3 fruit fly cellular contexts compared by ENCODE assay signal in genomic region chrX:22830509-22830908, dm6.
A peak's percentile ranks its signal among the peaks of the same experiment; 100 is the strongest.
TF ChIP-seq lines count a peak whose summit lies in the region.

No protein-coding gene starts in this region.

- TF ChIP-seq CTCF in whole organism, embryonic (GFP tag; optimal IDR thresholded peaks at IDR 0.05; lab: Kevin White, UChicago): no peak

TF ChIP-seq in whole organism, embryonic, 481 proteins besides CTCF, POLR2A, EP300 and RAD21 (continues in another document):
- no peak for TF ChIP-seq Abd-B (GFP tag; optimal IDR thresholded peaks at IDR 0.05; lab: Kevin White, UChicago)
- no peak for TF ChIP-seq CG10147 (GFP tag; optimal IDR thresholded peaks at IDR 0.05; lab: Kevin White, UChicago)
- no peak for TF ChIP-seq CG4707 (GFP tag; optimal IDR thresholded peaks at IDR 0.05; lab: Kevin White, UChicago)
- TF ChIP-seq CG2712 (tag; optimal IDR thresholded peaks at IDR 0.05; lab: Kevin White, UChicago): no peak
- no peak for TF ChIP-seq fd64A (GFP tag; optimal IDR thresholded peaks at IDR 0.05; lab: Kevin White, UChicago)
- TF ChIP-seq Dbx (GFP tag; IDR thresholded peaks at IDR 0.05; lab: Robert Waterston, UW): no peak
- TF ChIP-seq NC2β (GFP tag; optimal IDR thresholded peaks at IDR 0.05; lab: Kevin White, UChicago): no peak
- TF ChIP-seq CG5953 (GFP tag; IDR thresholded peaks at IDR 0.05; lab: Robert Waterston, UW): no peak
- no peak for TF ChIP-seq CG18011 (GFP tag; optimal IDR thresholded peaks at IDR 0.05; lab: Kevin White, UChicago)
- no peak for TF ChIP-seq Adf1 (GFP tag; IDR thresholded peaks at IDR 0.05; lab: Robert Waterston, UW)
- no peak for TF ChIP-seq hkb (optimal IDR thresholded peaks at IDR 0.05; lab: Kevin White, UChicago)
- TF ChIP-seq hkb (GFP tag; IDR thresholded peaks at IDR 0.05; lab: Robert Waterston, UW): no peak
- TF ChIP-seq B-H2 (GFP tag; optimal IDR thresholded peaks at IDR 0.05; lab: Kevin White, UChicago): no peak
- no peak for TF ChIP-seq CG4730 (GFP tag; IDR thresholded peaks at IDR 0.05; lab: Robert Waterston, UW)
- no peak for TF ChIP-seq dm (GFP tag; optimal IDR thresholded peaks at IDR 0.05; lab: Kevin White, UChicago)
- peak; percentile 21 for TF ChIP-seq gcm (GFP tag; optimal IDR thresholded peaks at IDR 0.05; lab: Kevin White, UChicago)
- no peak for TF ChIP-seq CG12769 (tag; optimal IDR thresholded peaks at IDR 0.05; lab: Kevin White, UChicago)
- no peak for TF ChIP-seq HmgD (GFP tag; optimal IDR thresholded peaks at IDR 0.05; lab: Kevin White, UChicago)
- TF ChIP-seq Med (GFP tag; lab: Kevin White, UChicago): peak; percentile 1
- no peak for TF ChIP-seq HmgZ (tag; optimal IDR thresholded peaks at IDR 0.05; lab: Kevin White, UChicago)
- no peak for TF ChIP-seq CG7987 (GFP tag; optimal IDR thresholded peaks at IDR 0.05; lab: Kevin White, UChicago)
- no peak for TF ChIP-seq stwl (tag; optimal IDR thresholded peaks at IDR 0.05; lab: Kevin White, UChicago)
- TF ChIP-seq cad (GFP tag; optimal IDR thresholded peaks at IDR 0.05; lab: Kevin White, UChicago): peak; percentile 25
- no peak for TF ChIP-seq chm (GFP tag; IDR thresholded peaks at IDR 0.05; lab: Robert Waterston, UW)
- TF ChIP-seq CG7745 (tag; optimal IDR thresholded peaks at IDR 0.05; lab: Kevin White, UChicago): no peak
- no peak for TF ChIP-seq hbn (GFP tag; IDR thresholded peaks at IDR 0.05; lab: Robert Waterston, UW; ENCODE audit: partially characterized antibody)
- TF ChIP-seq esg (GFP tag; conservative IDR thresholded peaks at IDR 0.05; lab: Robert Waterston, UW): no peak
- no peak for TF ChIP-seq CG16813 (GFP tag; IDR thresholded peaks at IDR 0.05; lab: Robert Waterston, UW; ENCODE audit: partially characterized antibody)
- no peak for TF ChIP-seq CG4854 (GFP tag; optimal IDR thresholded peaks at IDR 0.05; lab: Kevin White, UChicago)
- TF ChIP-seq hth (optimal IDR thresholded peaks at IDR 0.05; lab: Kevin White, UChicago): no peak
- no peak for TF ChIP-seq vvl (GFP tag; IDR thresholded peaks at IDR 0.05; lab: Robert Waterston, UW)
- TF ChIP-seq Pdp1 (GFP tag; optimal IDR thresholded peaks at IDR 0.05; lab: Kevin White, UChicago): peak in 1 of 2 experiments; percentile 93

TF ChIP-seq in whole organism, prepupa, 60 proteins besides CTCF, POLR2A, EP300 and RAD21:
- TF ChIP-seq svp (GFP tag; lab: Kevin White, UChicago) (peak; percentile 14), CG32006 (GFP tag; optimal IDR thresholded peaks at IDR 0.05; lab: Kevin White, UChicago) (no peak)

TF ChIP-seq in whole organism, pupa, 21 proteins besides CTCF, POLR2A, EP300 and RAD21:
- peak; percentile 6 for TF ChIP-seq EcR (GFP tag; optimal IDR thresholded peaks at IDR 0.05; lab: Kevin White, UChicago)
- no peak for TF ChIP-seq CG17806 (tag; optimal IDR thresholded peaks at IDR 0.05; lab: Kevin White, UChicago)
- no peak for TF ChIP-seq CG12605 (GFP tag; IDR thresholded peaks at IDR 0.05; lab: Robert Waterston, UW)
